Fruit fly (Drosophila melanogaster): ENCODE results near the gene ng4.

- TF ChIP-seq woc (GFP tag; optimal IDR thresholded peaks at IDR 0.05) (no peak), Myc (optimal IDR thresholded peaks at IDR 0.05) (no peak), HLH106 (tag; optimal IDR thresholded peaks at IDR 0.05) (no peak)
These were observed 47.1 kb upstream of the ng4 start for dm6 chrX:3291071-3291660.
